Worm (Caenorhabditis elegans): Measurements from ENCODE around the gene tdo-2.
A peak's percentile ranks its signal among the peaks of the same experiment; 100 is the strongest.

The tdo-2 gene

ce11 chrIII:5961560-5961959 lies 41.8 kb upstream of the tdo-2 start:
- no peak for TF ChIP-seq lin-14 (GFP tag; optimal IDR thresholded peaks at IDR 0.05)
- no peak for TF ChIP-seq nhr-77 (tag; optimal IDR thresholded peaks at IDR 0.05)
- no peak for TF ChIP-seq mab-9 (GFP tag; IDR thresholded peaks at IDR 0.05)
- no peak for TF ChIP-seq unc-98 (GFP tag; IDR thresholded peaks at IDR 0.05)
- no peak for TF ChIP-seq nhr-71 (tag; optimal IDR thresholded peaks at IDR 0.05)
- no peak for TF ChIP-seq nhr-85 (tag)
- no peak for TF ChIP-seq swsn-7 (tag; optimal IDR thresholded peaks at IDR 0.05)
- no peak for TF ChIP-seq C34B4.2 (tag; optimal IDR thresholded peaks at IDR 0.05)
- no peak for TF ChIP-seq zag-1 (tag; optimal IDR thresholded peaks at IDR 0.05)
- TF ChIP-seq dsc-1 (tag; optimal IDR thresholded peaks at IDR 0.05), result no peak
- TF ChIP-seq nhr-19 (GFP tag; conservative IDR thresholded peaks at IDR 0.05), result no peak

ce11 chrIII:5959049-5959448 lies 39.3 kb upstream of the tdo-2 start:
- TF ChIP-seq dpl-1 (GFP tag; optimal IDR thresholded peaks at IDR 0.05) (peak; percentile 1 to 76 (median 71)), lin-14 (GFP tag; optimal IDR thresholded peaks at IDR 0.05) (peak; percentile 11), dsc-1 (tag; optimal IDR thresholded peaks at IDR 0.05) (no peak), lsy-2 (tag; optimal IDR thresholded peaks at IDR 0.05) (peak in 1 of 2 experiments; percentile 20), rnt-1 (tag; optimal IDR thresholded peaks at IDR 0.05) (peak; percentile 39), lin-35 (GFP tag; optimal IDR thresholded peaks at IDR 0.05) (peak; percentile 56 to 90), efl-1 (optimal IDR thresholded peaks at IDR 0.05) (peak; percentile 4 to 74), efl-1 (GFP tag; optimal IDR thresholded peaks at IDR 0.05 in 1 of 2) (peak; percentile 69 to 98), jun-1 (tag; optimal IDR thresholded peaks at IDR 0.05) (no peak), unc-130 (tag; optimal IDR thresholded peaks at IDR 0.05) (no peak), lin-15B (tag; optimal IDR thresholded peaks at IDR 0.05) (peak; percentile 6)

DNA sequence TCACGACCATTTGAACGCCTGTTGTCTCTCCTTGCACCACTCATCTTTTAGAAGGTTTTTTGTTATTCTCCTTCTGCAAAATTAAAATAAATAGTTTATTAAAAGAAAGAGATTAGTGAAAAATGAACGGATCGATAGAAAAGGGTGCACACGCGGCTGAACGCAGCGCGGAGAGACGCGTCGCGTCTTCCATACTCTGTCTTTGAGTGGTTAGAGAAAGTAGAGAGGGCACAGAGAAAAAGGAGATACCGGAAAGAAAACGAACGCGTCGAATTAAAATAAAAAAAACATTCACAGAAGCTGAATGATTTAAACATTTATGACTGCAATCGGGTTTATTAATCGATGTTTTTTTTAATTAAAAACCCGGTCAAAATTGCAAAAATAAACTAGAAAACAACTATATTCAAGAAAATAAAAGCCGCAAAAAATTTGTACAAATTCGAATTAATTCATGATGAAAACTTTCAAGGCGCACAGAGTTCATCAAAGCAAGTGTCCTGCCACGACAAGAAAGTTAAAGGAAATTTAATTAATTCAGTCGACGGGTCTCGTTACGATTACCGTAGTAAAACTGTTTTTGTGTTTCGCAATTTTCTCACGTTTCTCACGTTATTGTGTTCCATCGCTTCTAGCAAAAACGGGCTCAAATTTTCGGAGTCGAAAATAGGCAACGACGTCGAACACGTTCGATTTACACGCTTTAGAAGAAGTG lies 38.6 kb upstream of the tdo-2 start, which contains the start of the genes nono-1 and nop-1:
Gene nono-1 (minus strand): TSS at position 75 of the 715 bp plus-strand sequence.
Gene nop-1 (plus strand): TSS at position 551 of the 715 bp plus-strand sequence.
- TF ChIP-seq ama-1 (optimal IDR thresholded peaks at IDR 0.05), result no peak
- TF ChIP-seq Y116A8C.19 (tag; optimal IDR thresholded peaks at IDR 0.05; ENCODE audit: borderline replicate concordance), result no peak
- peak; percentile 56 for TF ChIP-seq mep-1 (tag; optimal IDR thresholded peaks at IDR 0.05)
- TF ChIP-seq hlh-4 (tag; optimal IDR thresholded peaks at IDR 0.05), result no peak
- TF ChIP-seq pax-3 (tag; optimal IDR thresholded peaks at IDR 0.05), result no peak
- TF ChIP-seq ets-5 (GFP tag; IDR thresholded peaks at IDR 0.05), result no peak
- TF ChIP-seq lin-14 (GFP tag; optimal IDR thresholded peaks at IDR 0.05), result peak; percentile 56
- peak; percentile 70 for TF ChIP-seq blmp-1 (tag; optimal IDR thresholded peaks at IDR 0.05)
- no peak for TF ChIP-seq mef-2 (tag; optimal IDR thresholded peaks at IDR 0.05)
- no peak for TF ChIP-seq nhr-77 (tag; optimal IDR thresholded peaks at IDR 0.05)
- TF ChIP-seq sox-4 (tag; optimal IDR thresholded peaks at IDR 0.05), result no peak
- TF ChIP-seq nhr-12 (tag; optimal IDR thresholded peaks at IDR 0.05), result no peak
- no peak for TF ChIP-seq unc-130 (tag; optimal IDR thresholded peaks at IDR 0.05)
- TF ChIP-seq zip-4 (GFP tag; optimal IDR thresholded peaks at IDR 0.05), result no peak
- no peak for TF ChIP-seq ceh-90 (tag; optimal IDR thresholded peaks at IDR 0.05)
- no peak for TF ChIP-seq snu-23 (GFP tag; optimal IDR thresholded peaks at IDR 0.05)
- no peak for TF ChIP-seq vab-15 (tag; optimal IDR thresholded peaks at IDR 0.05)

DNA sequence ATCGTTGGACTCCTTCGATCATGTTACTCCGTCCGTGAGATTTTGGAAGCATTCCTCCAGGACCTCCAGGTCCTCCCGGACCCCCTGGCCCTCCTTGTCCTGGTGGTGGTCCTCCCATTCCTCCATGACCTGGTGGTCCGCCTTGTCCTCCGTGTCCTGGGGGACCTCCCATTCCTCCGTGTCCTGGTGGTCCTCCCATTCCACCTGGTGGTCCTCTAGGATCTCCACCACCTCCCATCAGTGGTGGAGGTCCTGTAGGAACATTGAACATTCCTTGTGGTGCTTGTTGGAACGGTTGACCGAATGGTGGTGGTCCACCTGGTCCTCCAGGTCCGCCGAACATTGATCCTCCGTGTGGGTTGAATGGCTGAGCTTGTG lies 34.1 kb upstream of the tdo-2 start:
- TF ChIP-seq egl-27 (tag; optimal IDR thresholded peaks at IDR 0.05), result no peak
- no peak for TF ChIP-seq hlh-17 (GFP tag; optimal IDR thresholded peaks at IDR 0.05; ENCODE audit: borderline replicate concordance)
- TF ChIP-seq F16B12.6 (tag; optimal IDR thresholded peaks at IDR 0.05), result no peak
- TF ChIP-seq alr-1 (tag; optimal IDR thresholded peaks at IDR 0.05; ENCODE audit: borderline replicate concordance), result no peak

All from whole organism, L1 larva.